Worm (Caenorhabditis elegans) whole organism, L4/young adult: ENCODE results near the gene C17H11.6.

Source experiments
- W03F9.2 ChIP-seq: fragments of 150-350 bp; optimal IDR thresholded peaks from 2 replicates; lab custom pipeline; 2014; ENCODE audit warnings: missing biosample characterization, missing genetic modification characterization
- dao-5 ChIP-seq: sonication (generic microtip); optimal IDR thresholded peaks from 2 replicates; lab custom pipeline; 2016; ENCODE audit warnings: missing genotype, missing genetic modification characterization, moderate library complexity, missing compliant biosample characterization
- him-1 ChIP-seq: sonication (generic microtip); optimal IDR thresholded peaks from 2 replicates; lab custom pipeline; 2016; ENCODE audit warnings: missing genotype, missing genetic modification reagents, missing genetic modification characterization, missing compliant biosample characterization

The C17H11.6 gene

ce11 chrX:8203684-8204083, at the start of gene C17H11.6:
Gene C17H11.6 (minus strand): TSS chrX:8203784.
- TF ChIP-seq him-1 (tag; lab: Kevin White, UChicago) (no peak), dao-5 (tag; lab: Kevin White, UChicago) (no peak), W03F9.2 (tag; lab: Kevin White, UChicago) (no peak)

ce11 chrX:8252293-8252692, 48.7 kb upstream of the C17H11.6 start, which contains the start of gene M60.6:
Gene M60.6 (minus strand): TSS chrX:8252458.
- TF ChIP-seq dao-5 (tag; lab: Kevin White, UChicago) = no peak

ce11 chrX:8247088-8247487, 43.5 kb upstream of the C17H11.6 start:
- TF ChIP-seq him-1 (tag; lab: Kevin White, UChicago) (no peak), dao-5 (tag; lab: Kevin White, UChicago) (no peak), W03F9.2 (tag; lab: Kevin White, UChicago) (no peak)

- no peak for TF ChIP-seq him-1 (tag; lab: Kevin White, UChicago)
- no peak for TF ChIP-seq dao-5 (tag; lab: Kevin White, UChicago)
- TF ChIP-seq W03F9.2 (tag; lab: Kevin White, UChicago) = no peak
Measured at ce11 chrX:8246126-8246525, 42.5 kb upstream of the C17H11.6 start, which contains the start of gene kqt-2. Gene kqt-2 (minus strand): TSS chrX:8246369.

- TF ChIP-seq him-1 (tag; lab: Kevin White, UChicago) = no peak
- TF ChIP-seq W03F9.2 (tag; lab: Kevin White, UChicago) = no peak
- TF ChIP-seq dao-5 (tag; lab: Kevin White, UChicago) = no peak
Measured at ce11 chrX:8243116-8243515, 39.5 kb upstream of the C17H11.6 start.

ce11 chrX:8241906-8242305, 38.3 kb upstream of the C17H11.6 start, which contains the start of gene endu-2:
Gene endu-2 (plus strand): TSS chrX:8242301.
- TF ChIP-seq dao-5 (tag; lab: Kevin White, UChicago) (no peak), W03F9.2 (tag; lab: Kevin White, UChicago) (no peak), him-1 (tag; lab: Kevin White, UChicago) (no peak)

ce11 chrX:8238639-8239055, 35.1 kb upstream of the C17H11.6 start:
- TF ChIP-seq W03F9.2 (tag; lab: Kevin White, UChicago) (no peak), him-1 (tag; lab: Kevin White, UChicago) (no peak), dao-5 (tag; lab: Kevin White, UChicago) (no peak)

ce11 chrX:8236515-8236914, 32.9 kb upstream of the C17H11.6 start:
- TF ChIP-seq W03F9.2 (tag; lab: Kevin White, UChicago) = no peak

ce11 chrX:8235994-8236393, 32.4 kb upstream of the C17H11.6 start, which contains the start of gene M60.4:
Gene M60.4 (minus strand): TSS chrX:8236314.
- TF ChIP-seq W03F9.2 (tag; lab: Kevin White, UChicago) (no peak), him-1 (tag; lab: Kevin White, UChicago) (no peak), dao-5 (tag; lab: Kevin White, UChicago) (no peak)

ce11 chrX:8233554-8233953, 30.0 kb upstream of the C17H11.6 start:
- TF ChIP-seq him-1 (tag; lab: Kevin White, UChicago) = no peak
- TF ChIP-seq dao-5 (tag; lab: Kevin White, UChicago) = no peak
- no peak for TF ChIP-seq W03F9.2 (tag; lab: Kevin White, UChicago)

ce11 chrX:8231858-8232257, 28.3 kb upstream of the C17H11.6 start, which contains the start of gene K02A6.3:
Gene K02A6.3 (minus strand): TSS chrX:8231931.
- TF ChIP-seq dao-5 (tag; lab: Kevin White, UChicago) = no peak
- peak; percentile 58 for TF ChIP-seq W03F9.2 (tag; lab: Kevin White, UChicago)
- no peak for TF ChIP-seq him-1 (tag; lab: Kevin White, UChicago)

ce11 chrX:8230579-8230978, 27.0 kb upstream of the C17H11.6 start:
- TF ChIP-seq him-1 (tag; lab: Kevin White, UChicago) = no peak
- no peak for TF ChIP-seq W03F9.2 (tag; lab: Kevin White, UChicago)
- TF ChIP-seq dao-5 (tag; lab: Kevin White, UChicago) = no peak

ce11 chrX:8229221-8229620, 25.6 kb upstream of the C17H11.6 start:
- TF ChIP-seq dao-5 (tag; lab: Kevin White, UChicago) (no peak), W03F9.2 (tag; lab: Kevin White, UChicago) (no peak), him-1 (tag; lab: Kevin White, UChicago) (no peak)

- TF ChIP-seq him-1 (tag; lab: Kevin White, UChicago) (no peak), dao-5 (tag; lab: Kevin White, UChicago) (no peak), W03F9.2 (tag; lab: Kevin White, UChicago) (no peak)
Measured at ce11 chrX:8224916-8225315, 21.3 kb upstream of the C17H11.6 start, which contains the start of gene K02A6.2. Gene K02A6.2 (minus strand): TSS chrX:8225016.
